Worm (Caenorhabditis elegans) whole organism, L3 larva: ENCODE results near the gene F59A1.12.

Experiments
- R02D3.7 ChIP-seq: fragments of 150-350 bp; optimal IDR thresholded peaks from 2 replicates; lab custom pipeline; 2014; ENCODE audit warnings: missing biosample characterization, missing genetic modification characterization
- ZK546.5 ChIP-seq: sonication (generic microtip); optimal IDR thresholded peaks from 2 replicates; lab custom pipeline; 2017; ENCODE audit warnings: missing biosample characterization, missing genetic modification characterization
- ama-1 ChIP-seq: fragments of 150-350 bp; optimal IDR thresholded peaks from 2 replicates; lab custom pipeline; 2018
- ceh-82 ChIP-seq: fragments of 150-350 bp; optimal IDR thresholded peaks from 2 replicates; lab custom pipeline; 2014; ENCODE audit warnings: missing biosample characterization, missing genetic modification characterization
- ceh-9 ChIP-seq: sonication (generic microtip); optimal IDR thresholded peaks from 2 replicates; lab custom pipeline; 2018; ENCODE audit warnings: missing biosample characterization, missing genetic modification characterization
- egl-27 ChIP-seq: sonication (generic microtip); optimal IDR thresholded peaks from 4 replicates; lab custom pipeline; 2017; ENCODE audit warnings: missing biosample characterization, missing genetic modification reagents, missing genetic modification characterization
- egl-5 ChIP-seq: fragments of 150-350 bp; optimal IDR thresholded peaks from 2 replicates; lab custom pipeline; 2017; ENCODE audit warnings: missing biosample characterization, missing genetic modification reagents, missing genetic modification characterization, inconsistent platforms
- elt-1 ChIP-seq: fragments of 150-350 bp; optimal IDR thresholded peaks from 2 replicates; lab custom pipeline; 2014; ENCODE audit warnings: missing biosample characterization, missing genetic modification characterization
- eor-1 ChIP-seq, 2 experiments: fragments of 150-350 bp; optimal IDR thresholded peaks; 2 replicates each; lab custom pipeline; 2014 to 2018; ENCODE audit warnings: missing biosample characterization in 2 of 2, missing genetic modification characterization in 2 of 2
- fkh-10 ChIP-seq: sonication (generic microtip); optimal IDR thresholded peaks from 2 replicates; lab custom pipeline; 2017; ENCODE audit warnings: missing biosample characterization, missing genetic modification reagents, missing genetic modification characterization
- fkh-2 ChIP-seq: fragments of 150-350 bp; optimal IDR thresholded peaks from 2 replicates; lab custom pipeline; 2014; ENCODE audit warnings: missing biosample characterization, missing genetic modification reagents, missing genetic modification characterization
- hmg-11 ChIP-seq: sonication (generic microtip); optimal IDR thresholded peaks from 2 replicates; lab custom pipeline; 2016; ENCODE audit warnings: missing genetic modification characterization, missing compliant biosample characterization
- jun-1 ChIP-seq: fragments of 150-350 bp; optimal IDR thresholded peaks from 2 replicates; lab custom pipeline; 2014; ENCODE audit warnings: missing biosample characterization, missing genetic modification reagents, missing genetic modification characterization
- lin-15B ChIP-seq: fragments of 150-350 bp; optimal IDR thresholded peaks from 2 replicates; lab custom pipeline; 2014; ENCODE audit warnings: missing biosample characterization, missing genetic modification characterization
- lin-39 ChIP-seq: fragments of 150-350 bp; optimal IDR thresholded peaks from 2 replicates; lab custom pipeline; 2018; ENCODE audit warnings: missing biosample characterization, missing genetic modification reagents, missing genetic modification characterization
- lsy-12 ChIP-seq: sonication (generic microtip); optimal IDR thresholded peaks from 2 replicates; lab custom pipeline; 2016; ENCODE audit warnings: mild to moderate bottlenecking, missing genetic modification characterization, missing compliant biosample characterization
- mdl-1 ChIP-seq: fragments of 150-350 bp; optimal IDR thresholded peaks from 2 replicates; lab custom pipeline; 2014; ENCODE audit warnings: missing biosample characterization, missing genetic modification characterization
- mml-1 ChIP-seq: fragments of 150-350 bp; sonication (generic microtip); optimal IDR thresholded peaks from 3 replicates; lab custom pipeline; 2014; ENCODE audit warnings: missing biosample characterization, missing genetic modification characterization
- nfya-1 ChIP-seq: sonication (generic microtip); optimal IDR thresholded peaks from 2 replicates; lab custom pipeline; 2017; ENCODE audit warnings: missing genetic modification characterization, mild to moderate bottlenecking, missing compliant biosample characterization, antibody characterized with exemption, moderate library complexity; ENCODE audit not compliant: insufficient read depth
- nhr-11 ChIP-seq: fragments of 150-350 bp; optimal IDR thresholded peaks from 2 replicates; lab custom pipeline; 2014; ENCODE audit warnings: missing biosample characterization, missing genetic modification characterization
- nhr-12 ChIP-seq: fragments of 150-350 bp; optimal IDR thresholded peaks from 2 replicates; lab custom pipeline; 2014; ENCODE audit warnings: missing biosample characterization, missing genetic modification characterization
- nhr-23 ChIP-seq: fragments of 150-350 bp; optimal IDR thresholded peaks from 2 replicates; lab custom pipeline; 2014; ENCODE audit warnings: missing biosample characterization, missing genetic modification reagents, missing genetic modification characterization
- nhr-237 ChIP-seq: fragments of 150-350 bp; optimal IDR thresholded peaks from 2 replicates; lab custom pipeline; 2014; ENCODE audit warnings: missing biosample characterization, missing genetic modification characterization
- nhr-25 ChIP-seq: sonication (generic microtip); optimal IDR thresholded peaks from 2 replicates; lab custom pipeline; 2017; ENCODE audit warnings: missing biosample characterization, missing genetic modification characterization
- nhr-28 ChIP-seq: fragments of 150-350 bp; optimal IDR thresholded peaks from 2 replicates; lab custom pipeline; 2014; ENCODE audit warnings: missing biosample characterization, missing genetic modification characterization
- nhr-43 ChIP-seq: sonication (generic microtip); optimal IDR thresholded peaks from 2 replicates; lab custom pipeline; 2016; ENCODE audit warnings: mild to moderate bottlenecking, missing genetic modification characterization, missing compliant biosample characterization; ENCODE audit not compliant: poor library complexity, severe bottlenecking
- nhr-67 ChIP-seq: fragments of 150-350 bp; optimal IDR thresholded peaks from 2 replicates; lab custom pipeline; 2014; ENCODE audit warnings: missing biosample characterization, missing genetic modification characterization
- nhr-76 ChIP-seq: fragments of 150-350 bp; sonication (generic microtip); optimal IDR thresholded peaks from 5 replicates; lab custom pipeline; 2014; ENCODE audit warnings: missing biosample characterization, missing genetic modification characterization
- nhr-77 ChIP-seq: fragments of 150-350 bp; optimal IDR thresholded peaks from 2 replicates; lab custom pipeline; 2014; ENCODE audit warnings: missing biosample characterization, missing genetic modification characterization
- pha-4 ChIP-seq: fragments of 150-350 bp; optimal IDR thresholded peaks from 2 replicates; lab custom pipeline; 2014; ENCODE audit warnings: missing biosample characterization, missing genetic modification reagents, missing genetic modification characterization
- pqm-1 ChIP-seq: fragments of 150-350 bp; optimal IDR thresholded peaks from 2 replicates; lab custom pipeline; 2017; ENCODE audit warnings: missing biosample characterization, missing genetic modification characterization, inconsistent platforms
- skn-1 ChIP-seq: fragments of 150-350 bp; optimal IDR thresholded peaks from 2 replicates; lab custom pipeline; 2014; ENCODE audit warnings: missing biosample characterization, missing genetic modification characterization
- unc-39 ChIP-seq: sonication (generic microtip); optimal IDR thresholded peaks from 4 replicates; lab custom pipeline; 2017; ENCODE audit warnings: missing biosample characterization, missing genetic modification characterization
- unc-62 ChIP-seq: fragments of 150-350 bp; sonication (generic microtip); optimal IDR thresholded peaks from 4 replicates; lab custom pipeline; 2014; ENCODE audit warnings: missing biosample characterization, missing genetic modification reagents, missing genetic modification characterization
- zag-1 ChIP-seq: fragments of 150-350 bp; optimal IDR thresholded peaks from 2 replicates; lab custom pipeline; 2014; ENCODE audit warnings: missing biosample characterization, missing genetic modification characterization
- ztf-11 ChIP-seq: fragments of 150-350 bp; optimal IDR thresholded peaks from 2 replicates; lab custom pipeline; 2014; ENCODE audit warnings: missing biosample characterization, missing genetic modification characterization
- ztf-4 ChIP-seq: fragments of 150-350 bp; optimal IDR thresholded peaks from 2 replicates; lab custom pipeline; 2014; ENCODE audit warnings: missing biosample characterization, missing genetic modification characterization

F59A1.12 gene

DNA sequence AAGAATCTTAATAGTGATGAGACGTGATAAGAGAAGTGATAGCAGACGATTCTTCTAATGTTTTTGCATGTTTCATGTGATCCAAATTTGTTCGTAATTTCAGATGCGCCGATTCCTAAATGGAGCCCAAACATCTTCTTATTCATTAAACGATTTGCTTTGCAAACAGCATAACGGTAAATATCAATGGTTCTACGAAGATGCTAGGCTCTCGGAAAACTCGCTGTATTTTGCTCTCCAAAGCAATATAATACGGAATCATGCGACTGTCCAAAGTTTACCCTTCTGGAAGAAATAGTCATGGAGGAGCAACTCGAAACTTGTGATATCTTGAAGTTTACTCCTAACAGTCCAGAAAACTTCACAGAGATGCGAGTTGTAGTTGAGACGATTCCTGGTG lies 38.2 kb upstream of the F59A1.12 start, which contains the start of gene W06D12.6:
W06D12.6 (plus strand) TSS at position 301 of the 400 bp plus-strand sequence.
- TF ChIP-seq nhr-76 (no peak), lsy-12 (no peak), lin-15B (tag; lab: Kevin White, UChicago) (no peak), egl-5 (tag; lab: Kevin White, UChicago) (no peak), nhr-11 (tag; lab: Kevin White, UChicago) (no peak), fkh-2 (tag; lab: Kevin White, UChicago) (no peak)

DNA sequence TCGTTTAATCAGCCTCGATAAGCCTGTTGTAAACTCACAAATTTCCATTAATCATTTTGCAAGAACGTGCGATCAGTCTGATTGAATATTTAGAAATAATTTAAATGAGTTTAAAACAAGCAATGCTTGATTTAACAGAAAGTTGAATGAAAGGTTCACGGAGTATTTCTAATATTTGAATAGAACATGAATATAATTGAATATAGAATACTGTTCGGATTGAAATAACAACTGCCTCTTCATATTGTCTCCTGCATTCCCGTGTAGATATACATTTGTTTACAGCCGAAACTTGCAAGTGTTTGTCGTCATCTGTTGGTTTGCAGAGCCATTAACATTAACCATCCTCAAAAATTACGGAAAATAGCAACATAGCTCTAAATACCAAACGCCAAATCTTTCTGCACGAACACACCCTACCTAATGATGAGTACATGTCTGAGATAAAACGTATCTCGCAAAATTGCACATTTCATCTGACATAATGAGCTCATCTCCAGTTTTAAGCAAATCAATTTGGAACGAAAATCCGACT lies 33.2 kb upstream of the F59A1.12 start, which contains the start of the genes Y26G10.5 and srh-32:
Y26G10.5 (minus strand) TSS at position 101 of the 535 bp plus-strand sequence.
srh-32 (plus strand) TSS at position 485 of the 535 bp plus-strand sequence.
- no peak for TF ChIP-seq mdl-1
- TF ChIP-seq nfya-1 = no peak
- no peak for TF ChIP-seq nhr-12
- TF ChIP-seq elt-1 = no peak

DNA sequence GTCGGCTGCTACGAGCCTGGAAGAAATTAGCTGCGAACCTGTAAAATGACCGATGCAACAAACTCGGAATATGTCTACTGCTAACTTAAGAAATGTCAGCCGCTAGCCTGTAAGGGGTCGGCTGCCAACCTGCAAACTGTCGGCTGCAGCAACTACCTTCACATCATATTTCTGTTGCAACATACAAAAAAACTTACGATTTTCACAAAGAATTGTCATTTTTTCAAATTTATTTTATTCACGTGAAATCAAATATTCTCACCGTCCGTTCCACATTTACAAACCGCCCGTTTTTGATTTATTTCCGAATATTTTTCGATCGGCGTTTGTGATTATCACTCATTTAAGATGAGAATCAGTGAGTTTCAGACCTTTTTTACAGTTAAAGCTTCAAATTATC lies 32.1 kb upstream of the F59A1.12 start, which contains the start of gene Y26G10.6:
Y26G10.6 (plus strand) TSS at position 301 of the 400 bp plus-strand sequence.
- TF ChIP-seq pqm-1 (tag; lab: Kevin White, UChicago) (no peak), fkh-2 (tag; lab: Kevin White, UChicago) (no peak), nhr-11 (tag; lab: Kevin White, UChicago) (no peak), nhr-77 (tag; lab: Kevin White, UChicago) (no peak), hmg-11 (no peak), fkh-10 (GFP tag; lab: Kevin White, UChicago) (no peak), elt-1 (no peak), ceh-9 (no peak), R02D3.7 (tag; lab: Kevin White, UChicago) (no peak), pha-4 (tag; lab: Kevin White, UChicago) (no peak), nhr-28 (tag; lab: Kevin White, UChicago) (no peak), nhr-237 (tag; lab: Kevin White, UChicago) (no peak), ama-1 (lab: Kevin White, UChicago) (no peak), nfya-1 (no peak), ZK546.5 (tag; lab: Kevin White, UChicago) (no peak), nhr-12 (no peak), eor-1 (tag; optimal IDR thresholded peaks at IDR 0.05; lab: Kevin White, UChicago) (no peak), unc-62 (GFP tag; lab: Kevin White, UChicago) (no peak)

DNA sequence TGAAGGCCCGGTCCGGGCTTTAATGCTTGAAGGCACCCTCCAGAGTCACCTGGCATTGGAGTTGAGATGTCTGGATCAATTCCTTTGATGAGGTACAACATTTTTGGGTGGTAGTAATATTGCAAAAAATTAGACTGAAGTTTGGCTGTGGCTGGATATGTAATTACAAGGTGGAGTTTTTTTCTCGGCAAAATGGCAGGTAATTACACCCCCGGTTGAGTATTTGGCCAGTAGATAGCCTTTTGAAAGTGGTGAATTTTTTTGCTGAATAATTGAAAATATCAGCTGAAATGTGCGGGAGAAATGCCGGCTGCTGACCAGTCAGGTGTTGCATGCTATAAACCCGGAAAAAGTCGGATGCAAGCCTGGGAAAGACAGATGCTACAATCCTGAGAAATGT lies 31.5 kb upstream of the F59A1.12 start, which contains the start of gene Y26G10.4:
Y26G10.4 (minus strand) TSS at position 101 of the 400 bp plus-strand sequence.
- TF ChIP-seq nhr-11 (tag; lab: Kevin White, UChicago) (no peak), nfya-1 (no peak), zag-1 (tag; lab: Kevin White, UChicago) (no peak), ztf-11 (tag; lab: Kevin White, UChicago) (no peak), pqm-1 (tag; lab: Kevin White, UChicago) (no peak), ZK546.5 (tag; lab: Kevin White, UChicago) (no peak), mdl-1 (no peak), egl-27 (no peak), eor-1 (tag; optimal IDR thresholded peaks at IDR 0.05; lab: Kevin White, UChicago) (no peak), nhr-43 (tag; lab: Kevin White, UChicago) (no peak), nhr-12 (no peak), nhr-67 (no peak), ceh-82 (tag; lab: Kevin White, UChicago) (no peak)
- TF ChIP-seq, all 47 proteins: peak for 0

DNA sequence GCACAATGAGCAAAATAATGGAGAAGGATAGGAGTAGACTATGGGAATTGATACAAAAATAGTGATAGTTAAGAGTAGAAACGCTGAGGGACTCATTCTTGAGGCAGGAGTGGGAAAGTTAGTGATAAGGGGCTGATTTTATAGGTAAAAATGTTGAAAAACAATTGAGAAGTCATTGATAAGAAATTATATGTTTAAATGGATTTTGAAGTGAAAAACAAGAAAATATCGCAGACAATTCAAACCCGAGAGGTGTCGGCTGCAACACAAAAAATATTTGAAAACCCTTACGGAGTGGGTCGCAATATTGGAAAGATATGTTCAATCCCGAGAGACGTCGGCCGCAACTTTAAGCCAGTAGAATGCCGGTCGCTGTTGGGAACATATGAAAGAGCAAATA lies 29.2 kb upstream of the F59A1.12 start, which contains the start of gene spp-29:
spp-29 (minus strand) TSS at position 101 of the 400 bp plus-strand sequence.
- no peak for TF ChIP-seq zag-1 (tag; lab: Kevin White, UChicago)
- no peak for TF ChIP-seq ZK546.5 (tag; lab: Kevin White, UChicago)
- no peak for TF ChIP-seq fkh-10 (GFP tag; lab: Kevin White, UChicago)
- TF ChIP-seq unc-39 = no peak
- no peak for TF ChIP-seq lsy-12
- no peak for TF ChIP-seq nhr-11 (tag; lab: Kevin White, UChicago)
- no peak for TF ChIP-seq nhr-12
- no peak for TF ChIP-seq lin-39 (tag; lab: Kevin White, UChicago)
- TF ChIP-seq nhr-23 (tag; lab: Kevin White, UChicago) = no peak
- TF ChIP-seq pqm-1 (tag; lab: Kevin White, UChicago) = no peak
- no peak for TF ChIP-seq skn-1 (tag; lab: Kevin White, UChicago)
- TF ChIP-seq jun-1 (tag; lab: Kevin White, UChicago) = no peak
- TF ChIP-seq ztf-4 (tag; lab: Kevin White, UChicago) = no peak
- no peak for TF ChIP-seq nfya-1
- no peak for TF ChIP-seq nhr-25 (tag; lab: Kevin White, UChicago)
- no peak for TF ChIP-seq mml-1
- TF ChIP-seq fkh-2 (tag; lab: Kevin White, UChicago) = no peak
